Fruit fly (Drosophila melanogaster) Kc167 (cell line): ENCODE data around the gene AstA-R1.

ENCODE experiments used
- h ChIP-seq: fragments of >200 bp; optimal IDR thresholded peaks from 3 replicates; lab custom pipeline; 2018; ENCODE audit warnings: missing external identifiers
- psq ChIP-seq: fragments of >200 bp; optimal IDR thresholded peaks from 2 replicates; lab custom pipeline; 2017; ENCODE audit warnings: missing external identifiers

DNA sequence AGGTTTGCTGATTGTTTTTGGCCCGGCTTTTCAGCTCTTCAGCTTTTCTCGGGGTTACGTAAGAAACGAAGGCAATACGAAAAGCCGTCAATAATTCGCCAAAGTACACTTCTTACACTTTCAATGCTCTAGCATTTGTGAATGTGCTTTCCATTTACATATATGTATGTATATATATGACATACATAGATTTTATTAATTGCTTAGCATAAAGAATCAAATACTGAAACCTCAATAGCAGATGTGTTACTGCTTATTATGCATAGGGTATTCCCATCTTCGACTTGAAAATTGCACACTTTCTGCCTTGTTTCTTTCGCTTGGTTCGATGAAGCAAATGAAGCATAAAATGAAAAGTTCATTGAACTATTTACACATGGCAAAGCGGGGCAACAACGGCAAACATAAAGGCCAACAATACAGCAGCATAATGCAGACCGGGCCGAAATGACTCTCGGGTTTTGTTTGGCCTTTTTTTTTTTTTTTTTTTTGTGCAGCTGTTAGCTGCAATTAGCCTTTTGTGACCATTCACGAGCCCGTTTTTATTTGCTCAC lies 136.3 kb downstream of the AstA-R1 start:
- TF ChIP-seq h (no peak), psq (lab: Kevin White, UChicago) (no peak)
